Fruit fly (Drosophila melanogaster): ENCODE data around the gene Top2.

dm6 chr2L:19442627-19443026, 10.7 kb downstream of the Top2 start, which contains the start of gene CG10237:
- TF ChIP-seq lz (GFP tag; optimal IDR thresholded peaks at IDR 0.05): no peak
- no peak for TF ChIP-seq CG10669 (GFP tag; optimal IDR thresholded peaks at IDR 0.05)
- TF ChIP-seq CG34406 (GFP tag; optimal IDR thresholded peaks at IDR 0.05): no peak
- no peak for TF ChIP-seq CG3032 (tag; optimal IDR thresholded peaks at IDR 0.05)

Measured in whole organism, prepupa.